Fruit fly (Drosophila melanogaster): Measurements from ENCODE around the gene CG14641.

Gene CG14641

DNA sequence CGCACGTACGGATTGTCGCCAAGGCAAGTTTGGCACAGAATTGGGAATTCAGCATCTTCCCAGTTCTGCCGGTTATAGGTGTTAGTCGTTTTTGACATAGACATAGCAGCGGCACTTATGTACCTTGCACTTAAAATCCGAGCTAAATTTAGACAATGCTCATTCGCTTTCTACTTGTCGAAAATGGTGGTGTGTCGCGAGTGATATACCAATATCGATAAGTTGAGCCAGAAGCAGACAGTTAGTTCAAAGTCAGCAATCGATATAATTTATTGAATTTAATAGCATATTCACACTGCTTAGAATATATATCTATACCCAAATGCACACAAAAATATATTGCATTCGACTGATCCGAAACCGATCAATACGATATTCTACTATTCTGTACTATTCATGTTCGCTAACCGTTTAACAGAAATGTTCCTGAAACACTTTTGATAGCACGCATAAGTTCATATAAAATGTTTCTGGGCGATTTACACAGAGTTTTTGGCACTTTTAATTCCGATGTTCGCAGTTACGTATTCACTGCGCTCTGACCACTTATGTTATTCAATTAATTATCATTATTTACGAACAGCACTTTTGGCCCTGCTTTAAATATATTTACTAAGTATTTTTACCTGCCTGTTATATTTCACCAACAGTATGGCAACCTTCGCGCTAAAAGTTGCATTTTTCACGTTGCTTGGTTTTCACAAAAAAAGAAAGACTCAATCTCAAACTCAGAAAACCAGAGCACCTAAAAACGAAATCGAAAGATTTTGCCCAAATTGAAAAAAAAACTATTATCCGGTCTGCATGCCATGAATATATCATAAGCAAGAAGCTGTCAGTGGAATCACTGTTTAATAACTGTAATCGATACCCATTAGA is at the start of gene CG14641 (continued):
- peak; percentile 73 for TF ChIP-seq Sry-δ (GFP tag; optimal IDR thresholded peaks at IDR 0.05)
- TF ChIP-seq slou (GFP tag; optimal IDR thresholded peaks at IDR 0.05): no peak
- peak; percentile 82 for TF ChIP-seq Ets65A (GFP tag)
- TF ChIP-seq lola (GFP tag; optimal IDR thresholded peaks at IDR 0.05): peak in 2 of 3 experiments; percentile 26 to 97
- TF ChIP-seq schlank (tag; optimal IDR thresholded peaks at IDR 0.05): no peak
- TF ChIP-seq CoRest (tag; optimal IDR thresholded peaks at IDR 0.05): peak; percentile 42
- peak; percentile 85 for TF ChIP-seq CG17802 (tag; optimal IDR thresholded peaks at IDR 0.05)
- TF ChIP-seq CG11723 (GFP tag; optimal IDR thresholded peaks at IDR 0.05): peak; percentile 64
- TF ChIP-seq Hr78 (GFP tag; optimal IDR thresholded peaks at IDR 0.05): peak in 1 of 2 experiments; percentile 44
- no peak for TF ChIP-seq CG11696 (GFP tag; IDR thresholded peaks at IDR 0.05)
- no peak for TF ChIP-seq Hr3 (GFP tag; optimal IDR thresholded peaks at IDR 0.05)
- TF ChIP-seq CG13775 (GFP tag; optimal IDR thresholded peaks at IDR 0.05): peak; percentile 29
- no peak for TF ChIP-seq gcm2 (GFP tag; optimal IDR thresholded peaks at IDR 0.05)
- peak; percentile 44 for TF ChIP-seq Scr (GFP tag; IDR thresholded peaks at IDR 0.05; ENCODE audit: partially characterized antibody)
- peak; percentile 66 for TF ChIP-seq BEAF-32 (GFP tag; optimal IDR thresholded peaks at IDR 0.05)
- 0 out of 3 replicates have a peak, but pooled peaks have one; percentile 24 for TF ChIP-seq CG2199 (GFP tag; IDR thresholded peaks at IDR 0.05)
- peak; percentile 62 for TF ChIP-seq CG17361 (GFP tag; IDR thresholded peaks at IDR 0.05)
- TF ChIP-seq CG4328 (GFP tag; optimal IDR thresholded peaks at IDR 0.05): no peak
- peak; percentile 83 for TF ChIP-seq Dref (GFP tag; IDR thresholded peaks at IDR 0.05)
- no peak for TF ChIP-seq NC2α (GFP tag; optimal IDR thresholded peaks at IDR 0.05)
- peak; percentile 53; the same call in 1 of the 3 replicates for TF ChIP-seq CG6791 (GFP tag; IDR thresholded peaks at IDR 0.05; ENCODE audit: partially characterized antibody)

DNA sequence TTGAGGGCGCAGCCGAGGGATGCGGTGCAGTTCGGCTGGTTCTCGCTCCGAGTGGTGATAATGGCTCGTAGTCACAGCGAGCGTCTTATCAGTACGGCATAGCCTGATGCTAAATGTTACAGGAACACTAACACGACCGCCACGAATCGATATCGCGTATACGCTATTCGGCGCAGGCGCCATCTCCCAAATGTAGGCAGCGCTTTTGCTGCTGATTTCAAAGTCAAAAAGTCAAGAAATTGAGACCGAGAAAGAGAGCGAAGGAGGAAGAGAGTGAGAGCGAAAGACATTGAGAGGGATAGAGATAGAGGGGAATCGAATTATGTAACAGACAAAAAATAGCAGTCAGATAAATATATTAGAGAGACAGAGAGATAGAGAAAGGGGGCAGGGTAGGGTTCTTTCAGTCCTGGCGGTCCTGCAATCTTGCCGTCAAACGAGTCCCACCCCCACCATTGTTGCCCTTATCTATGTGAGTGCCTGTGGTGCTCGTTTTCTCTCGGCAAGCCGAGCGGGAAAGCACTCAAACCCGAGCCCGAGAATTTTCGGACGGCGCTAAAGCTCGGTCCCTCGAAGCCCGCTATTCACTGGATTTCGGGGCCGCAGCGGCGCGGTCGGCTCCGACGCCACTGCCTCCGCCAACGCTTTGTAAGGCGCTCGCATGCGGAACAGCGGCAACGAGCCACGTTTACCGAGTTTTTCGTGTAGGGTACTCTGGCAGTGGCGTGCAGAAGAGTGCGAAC is 49.1 kb upstream of the CG14641 start:
- no peak for TF ChIP-seq gt (GFP tag; IDR thresholded peaks at IDR 0.05)
- no peak for TF ChIP-seq CG15073 (GFP tag; optimal IDR thresholded peaks at IDR 0.05)
- peak in 1 of 2 experiments; percentile 79 for TF ChIP-seq tll (GFP tag; optimal IDR thresholded peaks at IDR 0.05)
- no peak for TF ChIP-seq CG6854 (GFP tag; optimal IDR thresholded peaks at IDR 0.05)
- TF ChIP-seq CG6175 (GFP tag; IDR thresholded peaks at IDR 0.05): 0 out of 3 replicates have a peak, but pooled peaks have one; percentile 32
- peak; percentile 93 for TF ChIP-seq onecut (GFP tag; IDR thresholded peaks at IDR 0.05)
- no peak for TF ChIP-seq CG16813 (GFP tag; IDR thresholded peaks at IDR 0.05; ENCODE audit: partially characterized antibody)
- TF ChIP-seq CG14050 (GFP tag; IDR thresholded peaks at IDR 0.05): no peak
- TF ChIP-seq CG43689 (GFP tag; IDR thresholded peaks at IDR 0.05): no peak
- TF ChIP-seq CG2116 (GFP tag; optimal IDR thresholded peaks at IDR 0.05): no peak
- 0 out of 2 replicates have a peak, but pooled peaks have one; percentile 23 for TF ChIP-seq CG7372 (GFP tag; IDR thresholded peaks at IDR 0.05)
- TF ChIP-seq CG1832 (GFP tag; optimal IDR thresholded peaks at IDR 0.05): no peak
- 0 out of 3 replicates have a peak, but pooled peaks have one; percentile 21 for TF ChIP-seq so (GFP tag; IDR thresholded peaks at IDR 0.05)
- no peak for TF ChIP-seq inv (GFP tag; IDR thresholded peaks at IDR 0.05; ENCODE audit: partially characterized antibody)
- TF ChIP-seq CG5245 (GFP tag; optimal IDR thresholded peaks at IDR 0.05): no peak
- no peak for TF ChIP-seq CG33557 (GFP tag; optimal IDR thresholded peaks at IDR 0.05)
- TF ChIP-seq ase (GFP tag; IDR thresholded peaks at IDR 0.05): no peak
- no peak for TF ChIP-seq mirr (GFP tag; optimal IDR thresholded peaks at IDR 0.05)
- TF ChIP-seq cas (GFP tag; IDR thresholded peaks at IDR 0.05): no peak
- no peak for TF ChIP-seq CG1233 (GFP tag; optimal IDR thresholded peaks at IDR 0.05)
- TF ChIP-seq repo (GFP tag; optimal IDR thresholded peaks at IDR 0.05): no peak
- TF ChIP-seq dimm (GFP tag; IDR thresholded peaks at IDR 0.05): no peak
- no peak for TF ChIP-seq tup (GFP tag; optimal IDR thresholded peaks at IDR 0.05)
- no peak for TF ChIP-seq CG10654 (GFP tag; optimal IDR thresholded peaks at IDR 0.05)
- no peak for TF ChIP-seq Camta (GFP tag; optimal IDR thresholded peaks at IDR 0.05)
- peak; percentile 16; the same call in 1 of the 2 replicates for TF ChIP-seq bbx (GFP tag; IDR thresholded peaks at IDR 0.05; ENCODE audit: partially characterized antibody)

Data from whole organism, embryonic.